Fruit fly (Drosophila melanogaster) whole organism, embryonic: ENCODE measurements around the gene CG10214.

ENCODE experiments used
- Antp ChIP-seq: fragments of 200-800 bp; sonication (Bioruptor generic); optimal IDR thresholded peaks from 3 replicates; lab custom pipeline; 2016; ENCODE audit warnings: missing biosample characterization, missing genetic modification characterization
- BEAF-32 ChIP-seq: fragments of 200-800 bp; sonication (Bioruptor generic); optimal IDR thresholded peaks from 3 replicates; lab custom pipeline; 2017; ENCODE audit warnings: missing biosample characterization, missing genetic modification characterization, mild to moderate bottlenecking, moderate library complexity, missing genetic modification reagents
- CG1024 ChIP-seq: fragments of 200-800 bp; sonication (Bioruptor generic); IDR thresholded peaks from 2 replicates; pipeline ENCODE4 v1.3.6; 2022; ENCODE audit warnings: missing biosample characterization, missing genetic modification characterization
- CG10274 ChIP-seq: fragments of 200-800 bp; sonication (Bioruptor generic); optimal IDR thresholded peaks from 3 replicates; lab custom pipeline; 2017; ENCODE audit warnings: missing biosample characterization, mild to moderate bottlenecking, missing genetic modification characterization
- CG11695 ChIP-seq: fragments of 200-800 bp; sonication (Bioruptor generic); IDR thresholded peaks from 3 replicates; pipeline ENCODE4 v1.3.6; 2022; ENCODE audit warnings: missing biosample characterization, missing genetic modification characterization
- CG12104 ChIP-seq: fragments of 200-800 bp; sonication (Bioruptor generic); optimal IDR thresholded peaks from 3 replicates; lab custom pipeline; 2016; ENCODE audit warnings: missing biosample characterization, missing genetic modification characterization
- CG12299 ChIP-seq: fragments of 200-800 bp; sonication (Bioruptor generic); optimal IDR thresholded peaks from 2 replicates; lab custom pipeline; 2018; ENCODE audit warnings: missing biosample characterization, mild to moderate bottlenecking, missing genetic modification characterization
- CG1233 ChIP-seq: fragments of 200-800 bp; sonication (Bioruptor generic); optimal IDR thresholded peaks from 4 replicates; lab custom pipeline; 2018; ENCODE audit warnings: missing biosample characterization, mild to moderate bottlenecking, missing genetic modification characterization
- CG18764 ChIP-seq: fragments of 200-800 bp; sonication (Bioruptor generic); optimal IDR thresholded peaks from 3 replicates; lab custom pipeline; 2016; ENCODE audit warnings: missing biosample characterization, missing genetic modification characterization
- CG2712 ChIP-seq: fragments of 200-800 bp; optimal IDR thresholded peaks from 3 replicates; lab custom pipeline; 2019; ENCODE audit warnings: missing biosample characterization, mild to moderate bottlenecking, missing genetic modification characterization, moderate library complexity
- CG31441 ChIP-seq: fragments of 200-800 bp; sonication (Bioruptor generic); IDR thresholded peaks from 2 replicates; pipeline ENCODE4 v1.3.6; 2022; ENCODE audit warnings: missing biosample characterization, missing genetic modification characterization
- CG4404 ChIP-seq: fragments of 200-800 bp; sonication (Bioruptor generic); IDR thresholded peaks from 2 replicates; pipeline ENCODE4 v1.3.6; 2022; ENCODE audit warnings: missing biosample characterization, missing genetic modification characterization
- CG8388 ChIP-seq: fragments of 200-800 bp; sonication (Bioruptor generic); optimal IDR thresholded peaks from 2 replicates; lab custom pipeline; 2019; ENCODE audit warnings: missing biosample characterization, mild to moderate bottlenecking, missing genetic modification characterization, moderate library complexity
- CG9215 ChIP-seq: fragments of 200-800 bp; sonication (Bioruptor generic); IDR thresholded peaks from 2 replicates; pipeline ENCODE4 v1.3.6; 2022; ENCODE audit warnings: missing biosample characterization, missing genetic modification characterization
- CG9609 ChIP-seq: fragments of 200-800 bp; sonication (Bioruptor generic); optimal IDR thresholded peaks from 3 replicates; lab custom pipeline; 2016; ENCODE audit warnings: missing biosample characterization, missing genetic modification characterization
- D ChIP-seq, 2 experiments: fragments of 200-800 bp in 1 of 2; fragments of >200 bp in 1 of 2; sonication (Bioruptor generic) in 1 of 2; optimal IDR thresholded peaks; 2 replicates in 1 of 2; 3 replicates in 1 of 2; lab custom pipeline; 2017; ENCODE audit warnings: mild to moderate bottlenecking in 1 of 2, missing biosample characterization in 1 of 2, missing genetic modification characterization in 1 of 2, missing genetic modification reagents in 1 of 2
- D19B ChIP-seq: fragments of 200-800 bp; sonication (Bioruptor generic); optimal IDR thresholded peaks from 2 replicates; lab custom pipeline; 2017; ENCODE audit warnings: missing biosample characterization, mild to moderate bottlenecking, missing genetic modification characterization
- Dfd ChIP-seq, 2 experiments: fragments of >200 bp; optimal IDR thresholded peaks; 2 replicates each; lab custom pipeline; 2017; ENCODE audit warnings: missing biosample characterization in 2 of 2, missing genetic modification characterization in 2 of 2
- Eip74EF ChIP-seq, 2 experiments: fragments of 200-800 bp in 1 of 2; fragments of >200 bp in 1 of 2; sonication (Bioruptor generic) in 1 of 2; optimal IDR thresholded peaks; 2 replicates each; lab custom pipeline; 2017 to 2019; ENCODE audit warnings: missing biosample characterization in 2 of 2, missing genetic modification characterization in 2 of 2, mild to moderate bottlenecking in 1 of 2, moderate library complexity in 1 of 2
- MBD-R2 ChIP-seq: fragments of 200-800 bp; sonication (Bioruptor generic); IDR thresholded peaks from 2 replicates; pipeline ENCODE4 v1.3.6; 2022; ENCODE audit warnings: missing biosample characterization, missing genetic modification characterization
- Max ChIP-seq: fragments of 200-800 bp; sonication (Bioruptor generic); optimal IDR thresholded peaks from 2 replicates; lab custom pipeline; 2016; ENCODE audit warnings: missing biosample characterization, mild to moderate bottlenecking, missing genetic modification characterization
- Med ChIP-seq: fragments of 200-800 bp; sonication (Bioruptor generic); peaks from one replicate; lab custom pipeline; 2016; ENCODE audit warnings: missing biosample characterization, missing genetic modification characterization, mild to moderate bottlenecking, inconsistent platforms, moderate library complexity
- Myb ChIP-seq: fragments of 200-800 bp; sonication (Bioruptor generic); optimal IDR thresholded peaks from 2 replicates; lab custom pipeline; 2016; ENCODE audit warnings: missing biosample characterization, missing genetic modification characterization
- NFAT ChIP-seq: fragments of 200-800 bp; sonication (Bioruptor generic); IDR thresholded peaks from 2 replicates; pipeline ENCODE4 v1.3.6; 2022; ENCODE audit warnings: missing biosample characterization, missing genetic modification characterization
- Rx ChIP-seq: fragments of 200-800 bp; sonication (Bioruptor generic); IDR thresholded peaks from 2 replicates; pipeline ENCODE4 v1.3.6; 2022; ENCODE audit warnings: missing biosample characterization, missing genetic modification characterization
- Spps ChIP-seq: fragments of 200-800 bp; sonication (Bioruptor generic); optimal IDR thresholded peaks from 2 replicates; lab custom pipeline; 2018; ENCODE audit warnings: missing biosample characterization, mild to moderate bottlenecking, missing genetic modification characterization
- Ssrp ChIP-seq: fragments of 200-800 bp; sonication (Bioruptor generic); optimal IDR thresholded peaks from 2 replicates; lab custom pipeline; 2018; ENCODE audit warnings: missing biosample characterization, mild to moderate bottlenecking, missing genetic modification characterization, moderate library complexity
- bab2 ChIP-seq: fragments of 200-800 bp; sonication (Bioruptor generic); optimal IDR thresholded peaks from 2 replicates; lab custom pipeline; 2016; ENCODE audit warnings: missing biosample characterization, missing genetic modification characterization
- crc ChIP-seq: fragments of 200-800 bp; sonication (Bioruptor generic); optimal IDR thresholded peaks from 2 replicates; lab custom pipeline; 2016; ENCODE audit warnings: missing biosample characterization, missing genetic modification characterization
- cwo ChIP-seq: fragments of 200-800 bp; sonication (Bioruptor generic); optimal IDR thresholded peaks from 3 replicates; lab custom pipeline; 2017; ENCODE audit warnings: missing biosample characterization, missing genetic modification characterization, mild to moderate bottlenecking, moderate library complexity, missing genetic modification reagents
- dysf ChIP-seq: fragments of 200-800 bp; sonication (Bioruptor generic); IDR thresholded peaks from 3 replicates; pipeline ENCODE4 v1.3.6; 2022; ENCODE audit warnings: missing biosample characterization, missing genetic modification characterization
- eyg ChIP-seq: fragments of 200-800 bp; sonication (Bioruptor generic); optimal IDR thresholded peaks from 3 replicates; lab custom pipeline; 2016; ENCODE audit warnings: missing biosample characterization, missing genetic modification characterization
- fd96Cb ChIP-seq: fragments of 200-800 bp; sonication (Bioruptor generic); optimal IDR thresholded peaks from 2 replicates; lab custom pipeline; 2018; ENCODE audit warnings: missing biosample characterization, mild to moderate bottlenecking, missing genetic modification characterization, moderate library complexity
- fu2 ChIP-seq: fragments of 200-800 bp; sonication (Bioruptor generic); optimal IDR thresholded peaks from 2 replicates; lab custom pipeline; 2016; ENCODE audit warnings: missing biosample characterization, missing genetic modification characterization
- gcm2 ChIP-seq: fragments of 200-800 bp; sonication (Bioruptor generic); optimal IDR thresholded peaks from 2 replicates; lab custom pipeline; 2016; ENCODE audit warnings: missing biosample characterization, missing genetic modification characterization
- gem ChIP-seq: fragments of 200-800 bp; sonication (Bioruptor generic); optimal IDR thresholded peaks from 2 replicates; lab custom pipeline; 2019; ENCODE audit warnings: missing biosample characterization, mild to moderate bottlenecking, missing genetic modification characterization, moderate library complexity
- ham ChIP-seq: fragments of 200-800 bp; sonication (Bioruptor generic); IDR thresholded peaks from 2 replicates; pipeline ENCODE4 v1.3.6; 2022; ENCODE audit warnings: missing biosample characterization, missing genetic modification characterization
- hkb ChIP-seq, 2 experiments: fragments of 200-800 bp in 1 of 2; fragments of >200 bp in 1 of 2; sonication (Bioruptor generic) in 1 of 2; IDR thresholded peaks in 1 of 2; optimal IDR thresholded peaks in 1 of 2; 2 replicates each; pipeline versions ENCODE4 v1.3.6 to Lab custom; 2017 to 2022; ENCODE audit warnings: missing biosample characterization in 1 of 2, missing genetic modification characterization in 1 of 2
- kah ChIP-seq: fragments of 200-800 bp; sonication (Bioruptor generic); optimal IDR thresholded peaks from 2 replicates; lab custom pipeline; 2018; ENCODE audit warnings: missing biosample characterization, mild to moderate bottlenecking, missing genetic modification characterization
- mld ChIP-seq: fragments of 200-800 bp; sonication (Bioruptor generic); IDR thresholded peaks from 3 replicates; pipeline ENCODE4 v1.3.6; 2022; ENCODE audit warnings: missing biosample characterization, missing genetic modification characterization; ENCODE audit not compliant: partially characterized antibody
- nmo ChIP-seq: fragments of 200-800 bp; sonication (Bioruptor generic); optimal IDR thresholded peaks from 2 replicates; lab custom pipeline; 2018; ENCODE audit warnings: missing biosample characterization, mild to moderate bottlenecking, missing genetic modification characterization, moderate library complexity
- pan ChIP-seq, 4 experiments: fragments of >200 bp in 3 of 4; fragments of 200-800 bp in 1 of 4; sonication (Bioruptor generic) in 1 of 4; optimal IDR thresholded peaks in 3 of 4; IDR thresholded peaks in 1 of 4; 2 replicates each; pipeline versions ENCODE4 v1.3.6 to Lab custom; 2017 to 2022; ENCODE audit warnings: missing biosample characterization in 2 of 4, missing genetic modification characterization in 2 of 4, mixed read lengths in 1 of 4
- pfk ChIP-seq: fragments of 200-800 bp; sonication (Bioruptor generic); optimal IDR thresholded peaks from 2 replicates; lab custom pipeline; 2018; ENCODE audit warnings: missing biosample characterization, mild to moderate bottlenecking, missing genetic modification characterization, moderate library complexity
- phol ChIP-seq: fragments of 200-800 bp; sonication (Bioruptor generic); optimal IDR thresholded peaks from 3 replicates; lab custom pipeline; 2018; ENCODE audit warnings: missing biosample characterization, mild to moderate bottlenecking, missing genetic modification characterization, moderate library complexity
- pros ChIP-seq: fragments of 200-800 bp; sonication (Bioruptor generic); optimal IDR thresholded peaks from 3 replicates; lab custom pipeline; 2019; ENCODE audit warnings: missing biosample characterization, mild to moderate bottlenecking, missing genetic modification characterization, moderate library complexity
- sd ChIP-seq: fragments of 200-800 bp; sonication (Bioruptor generic); optimal IDR thresholded peaks from 3 replicates; lab custom pipeline; 2018; ENCODE audit warnings: missing biosample characterization, mild to moderate bottlenecking, missing genetic modification characterization, moderate library complexity
- slou ChIP-seq: fragments of 200-800 bp; sonication (Bioruptor generic); optimal IDR thresholded peaks from 3 replicates; lab custom pipeline; 2016; ENCODE audit warnings: missing biosample characterization, missing genetic modification characterization
- tap ChIP-seq: fragments of 200-800 bp; optimal IDR thresholded peaks from 3 replicates; lab custom pipeline; 2019; ENCODE audit warnings: missing biosample characterization, mild to moderate bottlenecking, missing genetic modification characterization, moderate library complexity
- tin ChIP-seq: fragments of 200-800 bp; sonication (Bioruptor generic); optimal IDR thresholded peaks from 3 replicates; lab custom pipeline; 2016; ENCODE audit warnings: missing biosample characterization, missing genetic modification characterization

The CG10214 gene

dm6 chr3R:23726740-23727139 is 40.5 kb downstream of the CG10214 start (continued):
- no peak for TF ChIP-seq kah
- TF ChIP-seq nmo (GFP tag; lab: Kevin White, UChicago): peak; percentile 71
- peak; percentile 27 for TF ChIP-seq CG10274 (GFP tag; lab: Kevin White, UChicago)
- TF ChIP-seq CG1024: no peak; the same call in 1 of the 2 replicates
- peak; percentile 72 for TF ChIP-seq CG9215 (GFP tag; lab: Robert Waterston, UW)
- TF ChIP-seq bab2 (GFP tag; lab: Kevin White, UChicago): peak; percentile 80
- TF ChIP-seq Antp: peak; percentile 49
- no peak for TF ChIP-seq pros (GFP tag; lab: Kevin White, UChicago)
- TF ChIP-seq tin: peak; percentile 55
- peak; percentile 65 for TF ChIP-seq fu2 (GFP tag; lab: Kevin White, UChicago)
- TF ChIP-seq slou (GFP tag; lab: Kevin White, UChicago): peak; percentile 71
- TF ChIP-seq CG2712 (tag; lab: Kevin White, UChicago): peak; percentile 77
- TF ChIP-seq tap (tag; lab: Kevin White, UChicago): peak; percentile 63
- peak; percentile 31 for TF ChIP-seq CG8388 (GFP tag; lab: Kevin White, UChicago)
- TF ChIP-seq hkb (optimal IDR thresholded peaks at IDR 0.05; lab: Kevin White, UChicago): no peak
- peak; percentile 89 for TF ChIP-seq hkb (GFP tag; IDR thresholded peaks at IDR 0.05; lab: Robert Waterston, UW)
- no peak for TF ChIP-seq mld (GFP tag; lab: Robert Waterston, UW)
- TF ChIP-seq eyg: peak; percentile 54
- peak; percentile 70 for TF ChIP-seq Max (GFP tag; lab: Kevin White, UChicago)
- TF ChIP-seq sd (tag; lab: Kevin White, UChicago): peak; percentile 81
- TF ChIP-seq Spps (tag; lab: Kevin White, UChicago): peak; percentile 23
- TF ChIP-seq dysf: peak; percentile 87
- TF ChIP-seq Med: peak; percentile 95
- TF ChIP-seq Eip74EF (GFP tag; optimal IDR thresholded peaks at IDR 0.05; lab: Kevin White, UChicago): peak in 1 of 2 experiments; percentile 50
- peak; percentile 86 for TF ChIP-seq CG11695 (GFP tag; lab: Robert Waterston, UW)
- TF ChIP-seq CG1233: peak; percentile 70
- TF ChIP-seq CG12299 (tag; lab: Kevin White, UChicago): peak; percentile 37
- TF ChIP-seq Myb (GFP tag; lab: Kevin White, UChicago): peak; percentile 42
- TF ChIP-seq D19B (GFP tag; lab: Kevin White, UChicago): peak; percentile 76
- peak; percentile 77 for TF ChIP-seq CG31441 (GFP tag; lab: Robert Waterston, UW)
- TF ChIP-seq D (optimal IDR thresholded peaks at IDR 0.05; lab: Kevin White, UChicago): no peak
- peak; percentile 10 for TF ChIP-seq D (GFP tag; optimal IDR thresholded peaks at IDR 0.05; lab: Kevin White, UChicago)
- TF ChIP-seq pan (optimal IDR thresholded peaks at IDR 0.05; lab: Kevin White, UChicago): no peak
- TF ChIP-seq pan (GFP tag; optimal IDR thresholded peaks at IDR 0.05 in 1 of 2, IDR thresholded peaks at IDR 0.05 in 1 of 2): peak in 1 of 2 experiments; percentile 88
- TF ChIP-seq phol (tag; lab: Kevin White, UChicago): peak; percentile 69
- TF ChIP-seq pfk: no peak
- peak; percentile 88 for TF ChIP-seq gem (tag; lab: Kevin White, UChicago)
- TF ChIP-seq fd96Cb (tag; lab: Kevin White, UChicago): peak; percentile 49
- TF ChIP-seq CG18764: peak; percentile 64
- TF ChIP-seq NFAT (GFP tag; lab: Robert Waterston, UW): peak; percentile 71
- peak; percentile 51 for TF ChIP-seq CG12104 (GFP tag; lab: Kevin White, UChicago)
- peak; percentile 57 for TF ChIP-seq Rx (GFP tag; lab: Robert Waterston, UW)
- TF ChIP-seq CG9609: peak; percentile 43
- peak; percentile 54 for TF ChIP-seq gcm2 (GFP tag; lab: Kevin White, UChicago)
- TF ChIP-seq crc (GFP tag; lab: Kevin White, UChicago): peak; percentile 53
- TF ChIP-seq cwo: peak; percentile 91
- TF ChIP-seq BEAF-32 (GFP tag; lab: Kevin White, UChicago): no peak
- peak; percentile 44 for TF ChIP-seq Ssrp (tag; lab: Kevin White, UChicago)
- peak; percentile 57 for TF ChIP-seq CG4404 (GFP tag; lab: Robert Waterston, UW)
- TF ChIP-seq ham (GFP tag; lab: Robert Waterston, UW): peak; percentile 75; the same call in 1 of the 2 replicates
- peak; percentile 58; the same call in 1 of the 2 replicates for TF ChIP-seq MBD-R2 (GFP tag; lab: Robert Waterston, UW)
- no peak for TF ChIP-seq Dfd (GFP tag; optimal IDR thresholded peaks at IDR 0.05; lab: Kevin White, UChicago)
